Fruit fly (Drosophila melanogaster) whole organism, embryonic: Measurements from ENCODE around the gene Pdfr.

ENCODE experiments used
- Bdp1 ChIP-seq: fragments of 200-800 bp; sonication (Bioruptor generic); optimal IDR thresholded peaks from 3 replicates; lab custom pipeline; 2016; ENCODE audit warnings: missing biosample characterization, missing genetic modification characterization
- CG12236 ChIP-seq: fragments of 200-800 bp; sonication (Bioruptor generic); optimal IDR thresholded peaks from 2 replicates; lab custom pipeline; 2016; ENCODE audit warnings: missing biosample characterization, missing genetic modification characterization
- CG12299 ChIP-seq: fragments of 200-800 bp; sonication (Bioruptor generic); optimal IDR thresholded peaks from 2 replicates; lab custom pipeline; 2018; ENCODE audit warnings: missing biosample characterization, mild to moderate bottlenecking, missing genetic modification characterization
- CG12769 ChIP-seq: fragments of 200-800 bp; sonication (Bioruptor generic); optimal IDR thresholded peaks from 2 replicates; lab custom pipeline; 2019; ENCODE audit warnings: missing biosample characterization, mild to moderate bottlenecking, missing genetic modification characterization, moderate library complexity
- CG12942 ChIP-seq: fragments of 200-800 bp; sonication (Bioruptor generic); optimal IDR thresholded peaks from 3 replicates; lab custom pipeline; 2016; ENCODE audit warnings: missing biosample characterization, missing genetic modification characterization
- CG14014 ChIP-seq: fragments of 200-800 bp; sonication (Bioruptor generic); IDR thresholded peaks from 2 replicates; pipeline ENCODE4 v1.3.6; 2022; ENCODE audit warnings: missing biosample characterization, missing genetic modification characterization
- CG14860 ChIP-seq: fragments of 200-800 bp; sonication (Bioruptor generic); IDR thresholded peaks from 3 replicates; pipeline ENCODE4 v1.3.6; 2022; ENCODE audit warnings: missing biosample characterization, missing genetic modification characterization; ENCODE audit not compliant: partially characterized antibody
- CG17361 ChIP-seq: fragments of 200-800 bp; sonication (Bioruptor generic); IDR thresholded peaks from 3 replicates; pipeline ENCODE4 v1.3.6; 2022; ENCODE audit warnings: missing biosample characterization, missing genetic modification characterization
- CG17612 ChIP-seq: fragments of 200-800 bp; sonication (Bioruptor generic); IDR thresholded peaks from 2 replicates; pipeline ENCODE4 v1.3.6; 2022; ENCODE audit warnings: missing biosample characterization, missing genetic modification characterization
- CG1832 ChIP-seq: fragments of 200-800 bp; sonication (Bioruptor generic); optimal IDR thresholded peaks from 2 replicates; lab custom pipeline; 2017; ENCODE audit warnings: missing biosample characterization, mild to moderate bottlenecking, missing genetic modification characterization, inconsistent platforms
- CG18599 ChIP-seq: fragments of 200-800 bp; sonication (Bioruptor generic); optimal IDR thresholded peaks from 3 replicates; lab custom pipeline; 2017; ENCODE audit warnings: missing biosample characterization, missing genetic modification characterization, mild to moderate bottlenecking, moderate library complexity, missing genetic modification reagents
- CG2202 ChIP-seq: fragments of 200-800 bp; sonication (Bioruptor generic); optimal IDR thresholded peaks from 2 replicates; lab custom pipeline; 2018; ENCODE audit warnings: missing biosample characterization, mild to moderate bottlenecking, missing genetic modification characterization
- CG2875 ChIP-seq: fragments of 200-800 bp; sonication (Bioruptor generic); optimal IDR thresholded peaks from 2 replicates; lab custom pipeline; 2017; ENCODE audit warnings: missing biosample characterization, mild to moderate bottlenecking, missing genetic modification characterization, missing genetic modification reagents
- CG3065 ChIP-seq: fragments of 200-800 bp; sonication (Bioruptor generic); optimal IDR thresholded peaks from 2 replicates; lab custom pipeline; 2016; ENCODE audit warnings: missing biosample characterization, missing genetic modification characterization
- CG3726 ChIP-seq: fragments of 200-800 bp; sonication (Bioruptor generic); IDR thresholded peaks from 3 replicates; pipeline ENCODE4, ENCODE4 v1.3.6; 2022; ENCODE audit warnings: missing biosample characterization, missing genetic modification characterization
- CG3995 ChIP-seq: fragments of 200-800 bp; sonication (Bioruptor generic); optimal IDR thresholded peaks from 3 replicates; lab custom pipeline; 2016; ENCODE audit warnings: missing biosample characterization, missing genetic modification characterization
- CG4360 ChIP-seq: fragments of 200-800 bp; sonication (Bioruptor generic); IDR thresholded peaks from 2 replicates; pipeline ENCODE4 v1.3.6; 2022; ENCODE audit warnings: missing biosample characterization, missing genetic modification characterization
- CG4617 ChIP-seq: fragments of 200-800 bp; sonication (Bioruptor generic); optimal IDR thresholded peaks from 3 replicates; lab custom pipeline; 2016; ENCODE audit warnings: missing biosample characterization, missing genetic modification characterization, borderline replicate concordance
- CG4730 ChIP-seq: fragments of 200-800 bp; sonication (Bioruptor generic); IDR thresholded peaks from 2 replicates; pipeline ENCODE4 v1.3.6; 2022; ENCODE audit warnings: missing biosample characterization, missing genetic modification characterization
- CG6689 ChIP-seq: fragments of 200-800 bp; sonication (Bioruptor generic); IDR thresholded peaks from 2 replicates; pipeline ENCODE4 v1.3.6; 2022; ENCODE audit warnings: missing biosample characterization, missing genetic modification characterization
- CG9727 ChIP-seq: fragments of 200-800 bp; sonication (Bioruptor generic); optimal IDR thresholded peaks from 3 replicates; lab custom pipeline; 2017; ENCODE audit warnings: missing biosample characterization, mild to moderate bottlenecking, missing genetic modification characterization
- D ChIP-seq, 2 experiments: fragments of 200-800 bp in 1 of 2; fragments of >200 bp in 1 of 2; sonication (Bioruptor generic) in 1 of 2; optimal IDR thresholded peaks; 2 replicates in 1 of 2; 3 replicates in 1 of 2; lab custom pipeline; 2017; ENCODE audit warnings: mild to moderate bottlenecking in 1 of 2, missing biosample characterization in 1 of 2, missing genetic modification characterization in 1 of 2, missing genetic modification reagents in 1 of 2
- D19B ChIP-seq: fragments of 200-800 bp; sonication (Bioruptor generic); optimal IDR thresholded peaks from 2 replicates; lab custom pipeline; 2017; ENCODE audit warnings: missing biosample characterization, mild to moderate bottlenecking, missing genetic modification characterization
- Dip3 ChIP-seq: fragments of 200-800 bp; sonication (Bioruptor generic); optimal IDR thresholded peaks from 3 replicates; lab custom pipeline; 2016; ENCODE audit warnings: missing biosample characterization, missing genetic modification characterization
- GATAe ChIP-seq: fragments of 200-800 bp; sonication (Bioruptor generic); conservative IDR thresholded peaks from 2 replicates; pipeline ENCODE4 v1.3.6; 2022; ENCODE audit warnings: missing biosample characterization, missing genetic modification characterization
- Hr51 ChIP-seq, 2 experiments: fragments of 200-800 bp; sonication (Bioruptor generic); optimal IDR thresholded peaks; 2 replicates in 1 of 2; 3 replicates in 1 of 2; lab custom pipeline; 2016 to 2018; ENCODE audit warnings: missing biosample characterization in 2 of 2, missing genetic modification characterization in 2 of 2, mild to moderate bottlenecking in 1 of 2, moderate library complexity in 1 of 2
- Med ChIP-seq: fragments of 200-800 bp; sonication (Bioruptor generic); peaks from one replicate; lab custom pipeline; 2016; ENCODE audit warnings: missing biosample characterization, missing genetic modification characterization, mild to moderate bottlenecking, inconsistent platforms, moderate library complexity
- NFAT ChIP-seq: fragments of 200-800 bp; sonication (Bioruptor generic); IDR thresholded peaks from 2 replicates; pipeline ENCODE4 v1.3.6; 2022; ENCODE audit warnings: missing biosample characterization, missing genetic modification characterization
- Spps ChIP-seq: fragments of 200-800 bp; sonication (Bioruptor generic); optimal IDR thresholded peaks from 2 replicates; lab custom pipeline; 2018; ENCODE audit warnings: missing biosample characterization, mild to moderate bottlenecking, missing genetic modification characterization
- Trl ChIP-seq, 3 experiments: fragments of >200 bp in 2 of 3; fragments of 200-800 bp in 1 of 3; sonication (Bioruptor generic) in 1 of 3; optimal IDR thresholded peaks; 2 replicates in 1 of 3; 3 replicates in 2 of 3; lab custom pipeline; 2016 to 2017; ENCODE audit warnings: missing biosample characterization in 1 of 3, missing genetic modification characterization in 1 of 3
- bigmax ChIP-seq: fragments of 200-800 bp; sonication (Bioruptor generic); optimal IDR thresholded peaks from 2 replicates; lab custom pipeline; 2018; ENCODE audit warnings: missing biosample characterization, mild to moderate bottlenecking, missing genetic modification characterization
- crol ChIP-seq: fragments of 200-800 bp; sonication (Bioruptor generic); IDR thresholded peaks from 2 replicates; pipeline ENCODE4 v1.3.6; 2022; ENCODE audit warnings: missing biosample characterization, missing genetic modification characterization
- grau ChIP-seq: fragments of 200-800 bp; optimal IDR thresholded peaks from 3 replicates; lab custom pipeline; 2019; ENCODE audit warnings: missing biosample characterization, mild to moderate bottlenecking, missing genetic modification characterization, moderate library complexity
- insv ChIP-seq, 2 experiments: fragments of 200-800 bp; sonication (Bioruptor generic); optimal IDR thresholded peaks; 3 replicates each; lab custom pipeline; 2016 to 2018; ENCODE audit warnings: missing biosample characterization in 2 of 2, missing genetic modification characterization in 2 of 2
- inv ChIP-seq: fragments of 200-800 bp; sonication (Bioruptor generic); IDR thresholded peaks from 2 replicates; pipeline ENCODE4 v1.3.6; 2022; ENCODE audit warnings: missing biosample characterization, missing genetic modification characterization; ENCODE audit not compliant: partially characterized antibody
- jing ChIP-seq: fragments of 200-800 bp; sonication (Bioruptor generic); optimal IDR thresholded peaks from 2 replicates; lab custom pipeline; 2018; ENCODE audit warnings: missing biosample characterization, mild to moderate bottlenecking, missing genetic modification characterization
- kah ChIP-seq: fragments of 200-800 bp; sonication (Bioruptor generic); optimal IDR thresholded peaks from 2 replicates; lab custom pipeline; 2018; ENCODE audit warnings: missing biosample characterization, mild to moderate bottlenecking, missing genetic modification characterization
- oc ChIP-seq: fragments of 200-800 bp; sonication (Bioruptor generic); optimal IDR thresholded peaks from 2 replicates; lab custom pipeline; 2018; ENCODE audit warnings: missing biosample characterization, mild to moderate bottlenecking, missing genetic modification characterization, moderate library complexity
- pan ChIP-seq, 4 experiments: fragments of >200 bp in 3 of 4; fragments of 200-800 bp in 1 of 4; sonication (Bioruptor generic) in 1 of 4; optimal IDR thresholded peaks in 3 of 4; IDR thresholded peaks in 1 of 4; 2 replicates each; pipeline versions ENCODE4 v1.3.6 to Lab custom; 2017 to 2022; ENCODE audit warnings: missing biosample characterization in 2 of 4, missing genetic modification characterization in 2 of 4, mixed read lengths in 1 of 4
- peb ChIP-seq: fragments of 200-800 bp; sonication (Bioruptor generic); IDR thresholded peaks from 2 replicates; pipeline ENCODE4 v1.3.6; 2022; ENCODE audit warnings: missing biosample characterization, missing genetic modification characterization
- pnt ChIP-seq: fragments of 200-800 bp; sonication (Bioruptor generic); optimal IDR thresholded peaks from 3 replicates; lab custom pipeline; 2016; ENCODE audit warnings: missing biosample characterization, missing genetic modification characterization
- run ChIP-seq: fragments of 200-800 bp; sonication (Bioruptor generic); optimal IDR thresholded peaks from 3 replicates; lab custom pipeline; 2018; ENCODE audit warnings: missing biosample characterization, mild to moderate bottlenecking, missing genetic modification characterization
- shn ChIP-seq: fragments of 200-800 bp; sonication (Bioruptor generic); optimal IDR thresholded peaks from 3 replicates; lab custom pipeline; 2016; ENCODE audit warnings: missing biosample characterization, missing genetic modification characterization
- sim ChIP-seq: fragments of 200-800 bp; sonication (Bioruptor generic); IDR thresholded peaks from 2 replicates; pipeline ENCODE4 v1.3.6; 2022; ENCODE audit warnings: missing biosample characterization, missing genetic modification characterization
- stc ChIP-seq: fragments of 200-800 bp; sonication (Bioruptor generic); IDR thresholded peaks from 2 replicates; pipeline ENCODE4 v1.3.6; 2022; ENCODE audit warnings: missing biosample characterization, missing genetic modification characterization
- tx ChIP-seq: fragments of 200-800 bp; sonication (Bioruptor generic); optimal IDR thresholded peaks from 2 replicates; lab custom pipeline; 2016; ENCODE audit warnings: missing biosample characterization, missing genetic modification characterization
- unc-4 ChIP-seq: fragments of 200-800 bp; sonication (Bioruptor generic); IDR thresholded peaks from 2 replicates; pipeline ENCODE4 v1.3.6; 2022; ENCODE audit warnings: missing biosample characterization, missing genetic modification characterization; ENCODE audit not compliant: partially characterized antibody
- usp ChIP-seq: fragments of >200 bp; optimal IDR thresholded peaks from 2 replicates; lab custom pipeline; 2017; ENCODE audit warnings: missing biosample characterization, missing genetic modification characterization
- wdn ChIP-seq: fragments of 200-800 bp; sonication (Bioruptor generic); IDR thresholded peaks from 2 replicates; pipeline ENCODE4 v1.3.6; 2022; ENCODE audit warnings: missing biosample characterization, missing genetic modification characterization
- wor ChIP-seq: fragments of 200-800 bp; sonication (Bioruptor generic); IDR thresholded peaks from 2 replicates; pipeline ENCODE4 v1.3.6; 2022; ENCODE audit warnings: missing biosample characterization, missing genetic modification characterization

Gene Pdfr

DNA sequence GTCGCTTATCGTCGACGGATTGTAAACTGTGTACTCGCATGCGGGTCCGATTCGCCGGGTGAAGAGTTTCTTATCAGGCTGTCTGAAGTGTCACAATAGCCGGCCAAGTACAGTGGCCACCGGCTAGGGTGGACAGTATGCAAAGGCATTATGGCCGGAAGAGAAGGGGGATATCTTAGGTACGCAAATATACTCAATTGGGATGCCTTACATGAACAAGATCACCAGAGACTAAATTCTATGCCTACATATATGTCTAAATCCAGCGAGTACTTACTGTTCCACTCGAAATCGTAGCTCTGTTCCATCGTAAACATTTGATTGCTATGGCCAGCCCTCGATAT, 41.7 kb downstream of the Pdfr start (continued):
- TF ChIP-seq CG14860 (GFP tag; lab: Robert Waterston, UW): no peak
- TF ChIP-seq tx (GFP tag; lab: Kevin White, UChicago): peak; percentile 86
- TF ChIP-seq inv (GFP tag; lab: Robert Waterston, UW): no peak
- TF ChIP-seq jing: peak; percentile 83
- peak; percentile 67 for TF ChIP-seq CG3065 (GFP tag; lab: Kevin White, UChicago)
- peak; percentile 66 for TF ChIP-seq run (tag; lab: Kevin White, UChicago)
- TF ChIP-seq CG4360 (GFP tag; lab: Robert Waterston, UW): peak; percentile 67
- peak; percentile 96 for TF ChIP-seq Dip3 (GFP tag; lab: Kevin White, UChicago)
- peak; percentile 88 for TF ChIP-seq CG17612 (GFP tag; lab: Robert Waterston, UW)
- no peak for TF ChIP-seq insv (GFP tag; optimal IDR thresholded peaks at IDR 0.05; lab: Kevin White, UChicago)
- peak; percentile 55 for TF ChIP-seq crol (GFP tag; lab: Robert Waterston, UW)
- TF ChIP-seq CG12769 (tag; lab: Kevin White, UChicago): peak; percentile 99
- no peak for TF ChIP-seq oc (tag; lab: Kevin White, UChicago)
- TF ChIP-seq D (optimal IDR thresholded peaks at IDR 0.05; lab: Kevin White, UChicago): no peak
- TF ChIP-seq D (GFP tag; optimal IDR thresholded peaks at IDR 0.05; lab: Kevin White, UChicago): peak; percentile 69
- no peak for TF ChIP-seq bigmax (GFP tag; lab: Kevin White, UChicago)
- peak; percentile 84 for TF ChIP-seq peb
- peak; percentile 92 for TF ChIP-seq stc
- peak; percentile 62 for TF ChIP-seq CG2875 (GFP tag; lab: Kevin White, UChicago)
- peak; percentile 88 for TF ChIP-seq CG17361
- TF ChIP-seq D19B (GFP tag; lab: Kevin White, UChicago): peak; percentile 85
- peak; percentile 73 for TF ChIP-seq Bdp1 (GFP tag; lab: Kevin White, UChicago)
- peak; percentile 88 for TF ChIP-seq CG12942
- TF ChIP-seq CG2202: no peak
- peak; percentile 98 for TF ChIP-seq grau (tag; lab: Kevin White, UChicago)
- TF ChIP-seq shn (GFP tag; lab: Kevin White, UChicago): peak; percentile 83
- TF ChIP-seq pan (optimal IDR thresholded peaks at IDR 0.05; lab: Kevin White, UChicago): no peak
- TF ChIP-seq pan (GFP tag; optimal IDR thresholded peaks at IDR 0.05 in 1 of 2, IDR thresholded peaks at IDR 0.05 in 1 of 2): peak in 1 of 2 experiments; percentile 96
- peak; percentile 93 for TF ChIP-seq CG4730 (GFP tag; lab: Robert Waterston, UW)
- peak; percentile 81 to 88 for TF ChIP-seq Hr51 (GFP tag; optimal IDR thresholded peaks at IDR 0.05; lab: Kevin White, UChicago)
- TF ChIP-seq wdn (GFP tag; lab: Robert Waterston, UW): peak; percentile 95
- TF ChIP-seq wor (GFP tag; lab: Robert Waterston, UW): peak; percentile 80
- TF ChIP-seq GATAe (GFP tag; lab: Robert Waterston, UW): peak; percentile 98
- peak; percentile 64 for TF ChIP-seq kah (GFP tag; lab: Kevin White, UChicago)
- TF ChIP-seq NFAT: peak; percentile 96
- TF ChIP-seq CG3726 (GFP tag; lab: Robert Waterston, UW): peak; percentile 87
- TF ChIP-seq Trl (optimal IDR thresholded peaks at IDR 0.05; lab: Kevin White, UChicago): no peak
- peak; percentile 91 for TF ChIP-seq Trl (GFP tag; optimal IDR thresholded peaks at IDR 0.05; lab: Kevin White, UChicago)
- TF ChIP-seq Med (GFP tag; lab: Kevin White, UChicago): peak; percentile 99
- TF ChIP-seq CG18599: peak; percentile 97
- peak; percentile 39 for TF ChIP-seq Spps
- TF ChIP-seq unc-4 (GFP tag; lab: Robert Waterston, UW): no peak
- TF ChIP-seq CG9727 (GFP tag; lab: Kevin White, UChicago): peak; percentile 87
- peak; percentile 79 for TF ChIP-seq CG12236 (GFP tag; lab: Kevin White, UChicago)
- peak; percentile 73 for TF ChIP-seq CG12299 (tag; lab: Kevin White, UChicago)
- TF ChIP-seq CG14014 (GFP tag; lab: Robert Waterston, UW): peak; percentile 95
- TF ChIP-seq pnt (GFP tag; lab: Kevin White, UChicago): peak; percentile 86
- peak; percentile 75 for TF ChIP-seq sim (GFP tag; lab: Robert Waterston, UW)
- no peak for TF ChIP-seq usp (GFP tag; lab: Kevin White, UChicago)
- no peak for TF ChIP-seq CG1832 (GFP tag; lab: Kevin White, UChicago)
- peak; percentile 63 for TF ChIP-seq CG4617 (GFP tag; lab: Kevin White, UChicago)
- TF ChIP-seq CG6689 (GFP tag; lab: Robert Waterston, UW): peak; percentile 94
- peak; percentile 75 for TF ChIP-seq CG3995 (GFP tag; lab: Kevin White, UChicago)
